Worm (Caenorhabditis elegans) whole organism, L2 larva: ENCODE results near the gene trx-1.

Experiments used
- R02D3.7 ChIP-seq: fragments of 150-350 bp; optimal IDR thresholded peaks from 2 replicates; lab custom pipeline; 2014; ENCODE audit warnings: missing biosample characterization, missing genetic modification characterization
- ceh-82 ChIP-seq: fragments of 150-350 bp; optimal IDR thresholded peaks from 2 replicates; lab custom pipeline; 2014; ENCODE audit warnings: missing biosample characterization, missing genetic modification characterization
- elt-3 ChIP-seq: sonication (generic microtip); optimal IDR thresholded peaks from 2 replicates; lab custom pipeline; 2017; ENCODE audit warnings: missing biosample characterization, missing genetic modification characterization
- nhr-77 ChIP-seq: fragments of 150-350 bp; optimal IDR thresholded peaks from 2 replicates; lab custom pipeline; 2014; ENCODE audit warnings: missing biosample characterization, missing genetic modification characterization

ce11 chrII:7722784-7723183 is 30.6 kb downstream of the trx-1 start:
- TF ChIP-seq R02D3.7 (no peak), ceh-82 (tag; lab: Kevin White, UChicago) (no peak), elt-3 (no peak), nhr-77 (tag; lab: Kevin White, UChicago) (no peak)
